Fruit fly (Drosophila melanogaster) whole organism, adult: ENCODE measurements around the gene hdm.

Experiments used
- CG11617 ChIP-seq: fragments of 200-800 bp; sonication (Bioruptor generic); optimal IDR thresholded peaks from 2 replicates; lab custom pipeline; 2017; ENCODE audit warnings: mild to moderate bottlenecking, missing biosample characterization, missing genetic modification reagents, missing genetic modification characterization
- CG12768 ChIP-seq: fragments of 200-800 bp; sonication (Bioruptor generic); optimal IDR thresholded peaks from 2 replicates; lab custom pipeline; 2017; ENCODE audit warnings: missing biosample characterization, missing genetic modification characterization, mild to moderate bottlenecking, moderate library complexity, missing genetic modification reagents
- CG14711 ChIP-seq: fragments of 200-800 bp; sonication (Bioruptor generic); optimal IDR thresholded peaks from 2 replicates; lab custom pipeline; 2018; ENCODE audit warnings: missing biosample characterization, mild to moderate bottlenecking, missing genetic modification characterization, moderate library complexity
- CG33017 ChIP-seq: fragments of 200-800 bp; sonication (Bioruptor generic); optimal IDR thresholded peaks from 2 replicates; lab custom pipeline; 2018; ENCODE audit warnings: missing biosample characterization, mild to moderate bottlenecking, missing genetic modification characterization, moderate library complexity
- CG5204 ChIP-seq: fragments of 200-800 bp; sonication (Bioruptor generic); optimal IDR thresholded peaks from 2 replicates; lab custom pipeline; 2016; ENCODE audit warnings: missing biosample characterization, missing genetic modification characterization
- cnc ChIP-seq, 2 experiments: fragments of >200 bp; optimal IDR thresholded peaks; 2 replicates each; lab custom pipeline; 2017
- tj ChIP-seq: fragments of 200-800 bp; sonication (Bioruptor generic); optimal IDR thresholded peaks from 3 replicates; lab custom pipeline; 2017; ENCODE audit warnings: missing biosample characterization, mild to moderate bottlenecking, missing genetic modification characterization, moderate library complexity

DNA sequence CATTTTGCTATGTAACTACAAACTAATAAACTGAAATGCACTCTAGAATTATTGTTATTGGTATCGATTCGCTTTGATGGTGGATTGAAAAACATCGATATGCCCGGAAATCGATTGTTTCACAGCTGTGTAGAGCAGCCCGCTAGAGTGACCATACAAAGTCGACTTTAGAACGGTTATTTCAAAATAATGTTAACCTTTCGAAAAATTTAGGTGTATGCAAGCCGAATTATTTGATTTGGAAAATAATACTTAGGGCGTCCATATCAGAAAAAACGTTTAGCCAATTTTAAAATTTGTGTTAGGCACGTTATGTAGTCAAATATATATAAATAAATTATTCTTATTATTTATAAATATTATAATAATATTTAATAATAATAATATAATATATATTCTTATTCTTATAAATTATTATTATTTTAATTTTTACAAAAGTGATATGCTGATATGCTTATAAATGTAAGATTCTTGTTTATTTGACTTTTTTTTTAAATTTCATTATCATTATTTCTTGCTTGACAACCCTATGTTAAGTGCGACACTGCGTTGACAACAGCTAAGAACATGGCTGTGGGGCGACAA, 48.4 kb upstream of the hdm start, which contains the start of gene sws:
- TF ChIP-seq CG14711 (tag; lab: Kevin White, UChicago): peak; percentile 86
- no peak for TF ChIP-seq CG5204 (GFP tag; lab: Kevin White, UChicago)
- no peak for TF ChIP-seq tj (GFP tag; lab: Kevin White, UChicago)
- TF ChIP-seq cnc (optimal IDR thresholded peaks at IDR 0.05; lab: Kevin White, UChicago): no peak
- TF ChIP-seq CG33017 (tag; lab: Kevin White, UChicago): no peak
- no peak for TF ChIP-seq CG12768
- TF ChIP-seq CG11617: peak; percentile 38
